Fruit fly (Drosophila melanogaster) whole organism, wandering third instar larva: ENCODE data around the gene lilli.

Experiments
- Abd-B ChIP-seq: fragments of >200 bp; optimal IDR thresholded peaks from 2 replicates; lab custom pipeline; 2017; ENCODE audit warnings: missing biosample characterization, missing genetic modification characterization
- CG32264 ChIP-seq: fragments of 200-800 bp; sonication (Bioruptor generic); optimal IDR thresholded peaks from 2 replicates; lab custom pipeline; 2016; ENCODE audit warnings: missing biosample characterization, missing genetic modification characterization
- CrebA ChIP-seq: fragments of 200-800 bp; sonication (Bioruptor generic); optimal IDR thresholded peaks from 2 replicates; lab custom pipeline; 2016; ENCODE audit warnings: missing biosample characterization, mild to moderate bottlenecking, missing genetic modification characterization, borderline replicate concordance
- Dfd ChIP-seq: fragments of >200 bp; optimal IDR thresholded peaks from 2 replicates; lab custom pipeline; 2017; ENCODE audit warnings: missing biosample characterization, missing genetic modification characterization
- Dif ChIP-seq: fragments of 200-275, 200-300 bp; sonication (Bioruptor generic); optimal IDR thresholded peaks from 2 replicates; lab custom pipeline; 2018; ENCODE audit warnings: missing biosample characterization, missing genetic modification characterization; ENCODE audit not compliant: partially characterized antibody
- GATAd ChIP-seq: sonication (Bioruptor generic); optimal IDR thresholded peaks from 2 replicates; lab custom pipeline; 2016; ENCODE audit warnings: missing biosample characterization, missing genetic modification characterization
- Hnf4 ChIP-seq: fragments of 200-800 bp; sonication (Bioruptor generic); optimal IDR thresholded peaks from 2 replicates; lab custom pipeline; 2016; ENCODE audit warnings: missing biosample characterization, mild to moderate bottlenecking, missing genetic modification characterization
- Hr78 ChIP-seq: fragments of >200 bp; optimal IDR thresholded peaks from 2 replicates; lab custom pipeline; 2017; ENCODE audit warnings: missing biosample characterization, missing genetic modification characterization
- Hr83 ChIP-seq: fragments of 200-300 bp; sonication (Bioruptor generic); optimal IDR thresholded peaks from 2 replicates; lab custom pipeline; 2016; ENCODE audit warnings: missing biosample characterization, mild to moderate bottlenecking, missing genetic modification characterization, moderate library complexity; ENCODE audit not compliant: poor library complexity, severe bottlenecking
- Jra ChIP-seq: sonication (Bioruptor generic); optimal IDR thresholded peaks from 2 replicates; lab custom pipeline; 2016; ENCODE audit warnings: missing biosample characterization, missing genetic modification characterization
- Mio ChIP-seq: sonication (Bioruptor generic); optimal IDR thresholded peaks from 2 replicates; lab custom pipeline; 2016; ENCODE audit warnings: missing biosample characterization, missing genetic modification characterization
- Rel ChIP-seq, 2 experiments: fragments of 200-800 bp; sonication (Bioruptor generic) in 1 of 2; optimal IDR thresholded peaks; 2 replicates in 1 of 2; 3 replicates in 1 of 2; lab custom pipeline; 2016 to 2019; ENCODE audit warnings: mild to moderate bottlenecking in 2 of 2, missing biosample characterization in 2 of 2, missing genetic modification characterization in 2 of 2, moderate library complexity in 1 of 2
- Vsx2 ChIP-seq: fragments of 200-300, 225-300 bp; sonication (Bioruptor generic); optimal IDR thresholded peaks from 2 replicates; lab custom pipeline; 2018; ENCODE audit warnings: missing biosample characterization, missing genetic modification characterization; ENCODE audit not compliant: partially characterized antibody
- br ChIP-seq: fragments of 200-800 bp; sonication (Bioruptor generic); optimal IDR thresholded peaks from 2 replicates; lab custom pipeline; 2016; ENCODE audit warnings: missing biosample characterization, missing genetic modification characterization
- dl ChIP-seq, 2 experiments: fragments of 175-275, 200-275 bp in 1 of 2; fragments of 200-275 bp in 1 of 2; sonication (Bioruptor generic); optimal IDR thresholded peaks; lab custom pipeline; 2018; ENCODE audit warnings: mild to moderate bottlenecking in 2 of 2, missing biosample characterization in 2 of 2, missing genetic modification characterization in 2 of 2, moderate library complexity in 2 of 2; ENCODE audit not compliant: partially characterized antibody in 2 of 2, insufficient read depth in 1 of 2
- dsf ChIP-seq: sonication (Bioruptor generic); optimal IDR thresholded peaks from 2 replicates; lab custom pipeline; 2016; ENCODE audit warnings: missing biosample characterization, missing genetic modification characterization, borderline replicate concordance
- ey ChIP-seq: fragments of 200-800 bp; sonication (Bioruptor generic); optimal IDR thresholded peaks from 2 replicates; lab custom pipeline; 2016; ENCODE audit warnings: missing biosample characterization, missing genetic modification characterization
- foxo ChIP-seq, 2 experiments: fragments of 200-800 bp; sonication (Bioruptor generic); optimal IDR thresholded peaks; 2 replicates in 1 of 2; 3 replicates in 1 of 2; lab custom pipeline; 2016 to 2017; ENCODE audit warnings: missing biosample characterization in 2 of 2, missing genetic modification characterization in 2 of 2
- fru ChIP-seq: fragments of 200-800 bp; sonication (Bioruptor generic); optimal IDR thresholded peaks from 3 replicates; lab custom pipeline; 2016; ENCODE audit warnings: missing biosample characterization, mild to moderate bottlenecking, missing genetic modification characterization
- h ChIP-seq: fragments of 200-800 bp; sonication (Bioruptor generic); optimal IDR thresholded peaks from 3 replicates; lab custom pipeline; 2016; ENCODE audit warnings: missing biosample characterization, mild to moderate bottlenecking, missing genetic modification characterization
- jim ChIP-seq: fragments of 175-275, 200-325 bp; sonication (Bioruptor generic); optimal IDR thresholded peaks from 2 replicates; lab custom pipeline; 2016; ENCODE audit warnings: missing biosample characterization, mild to moderate bottlenecking, missing genetic modification characterization
- pan ChIP-seq: fragments of >200 bp; optimal IDR thresholded peaks from 2 replicates; lab custom pipeline; 2017
- psq ChIP-seq: fragments of 200-800 bp; sonication (Bioruptor generic); optimal IDR thresholded peaks from 3 replicates; lab custom pipeline; 2017; ENCODE audit warnings: missing biosample characterization, mild to moderate bottlenecking, missing genetic modification characterization, moderate library complexity
- rgr ChIP-seq: fragments of 200-800 bp; sonication (Bioruptor generic); optimal IDR thresholded peaks from 3 replicates; lab custom pipeline; 2016; ENCODE audit warnings: missing biosample characterization, mild to moderate bottlenecking, missing genetic modification characterization
- sv ChIP-seq: fragments of 200-800 bp; sonication (Bioruptor generic); optimal IDR thresholded peaks from 3 replicates; lab custom pipeline; 2016; ENCODE audit warnings: missing biosample characterization, missing genetic modification characterization
- tai ChIP-seq: sonication (Bioruptor generic); optimal IDR thresholded peaks from 2 replicates; lab custom pipeline; 2016; ENCODE audit warnings: missing biosample characterization, missing genetic modification characterization
- usp ChIP-seq: fragments of >200 bp; optimal IDR thresholded peaks from 2 replicates; lab custom pipeline; 2017; ENCODE audit warnings: missing biosample characterization, missing genetic modification characterization
- woc ChIP-seq: sonication (Bioruptor generic); optimal IDR thresholded peaks from 2 replicates; lab custom pipeline; 2016; ENCODE audit warnings: missing biosample characterization, mild to moderate bottlenecking, missing genetic modification characterization

The lilli gene

dm6 chr2L:2861140-2861884 lies 24.4 kb upstream of the lilli start:
- TF ChIP-seq Hr83 (GFP tag; lab: Kevin White, UChicago) (peak; percentile 32), Rel (GFP tag; optimal IDR thresholded peaks at IDR 0.05; lab: Kevin White, UChicago) (no peak), Rel (tag; optimal IDR thresholded peaks at IDR 0.05; lab: Kevin White, UChicago) (no peak), psq (GFP tag; lab: Kevin White, UChicago) (no peak)
- TF ChIP-seq, all 38 proteins: peak for 1

dm6 chr2L:2861885-2862620 lies 23.7 kb upstream of the lilli start:
- peak; percentile 76 for TF ChIP-seq Dif
- TF ChIP-seq Dfd, result no peak
- TF ChIP-seq br, result no peak
- TF ChIP-seq Jra (GFP tag; lab: Kevin White, UChicago), result no peak
- TF ChIP-seq rgr (GFP tag; lab: Kevin White, UChicago), result peak; percentile 8
- no peak for TF ChIP-seq CrebA (GFP tag; lab: Kevin White, UChicago)
- peak; percentile 25 for TF ChIP-seq fru (GFP tag; lab: Kevin White, UChicago)
- peak; percentile 47 to 53 for TF ChIP-seq dl (GFP tag; optimal IDR thresholded peaks at IDR 0.05; lab: Kevin White, UChicago; ENCODE audit: insufficient read depth in 1 of 2, partially characterized antibody in 2 of 2)
- peak; percentile 1 for TF ChIP-seq h (GFP tag; lab: Kevin White, UChicago)
- TF ChIP-seq woc, result no peak
- no peak for TF ChIP-seq Rel (GFP tag; optimal IDR thresholded peaks at IDR 0.05; lab: Kevin White, UChicago)
- no peak for TF ChIP-seq Rel (tag; optimal IDR thresholded peaks at IDR 0.05; lab: Kevin White, UChicago)
- TF ChIP-seq Abd-B (GFP tag; lab: Kevin White, UChicago), result no peak
- TF ChIP-seq foxo (GFP tag; optimal IDR thresholded peaks at IDR 0.05; lab: Kevin White, UChicago), result peak in 1 of 2 experiments; percentile 2
- TF ChIP-seq Hr78 (GFP tag; lab: Kevin White, UChicago), result no peak

- TF ChIP-seq woc (no peak), usp (no peak), GATAd (GFP tag; lab: Kevin White, UChicago) (no peak), Mio (GFP tag; lab: Kevin White, UChicago) (no peak), dsf (no peak), Vsx2 (GFP tag; lab: Kevin White, UChicago) (no peak)
These were observed 23.1 kb upstream of the lilli start for dm6 chr2L:2862621-2862962.

- no peak for TF ChIP-seq tai (GFP tag; lab: Kevin White, UChicago)
- no peak for TF ChIP-seq jim (GFP tag; lab: Kevin White, UChicago)
- TF ChIP-seq Dfd, result no peak
- TF ChIP-seq sv, result no peak
- TF ChIP-seq h (GFP tag; lab: Kevin White, UChicago), result peak; percentile 18
- TF ChIP-seq ey, result no peak
- no peak for TF ChIP-seq foxo (GFP tag; optimal IDR thresholded peaks at IDR 0.05; lab: Kevin White, UChicago)
- peak; percentile 34 for TF ChIP-seq rgr (GFP tag; lab: Kevin White, UChicago)
- TF ChIP-seq Hr83 (GFP tag; lab: Kevin White, UChicago), result peak; percentile 52
- no peak for TF ChIP-seq fru (GFP tag; lab: Kevin White, UChicago)
These were observed 21.1 kb upstream of the lilli start for dm6 chr2L:2864601-2865000.

dm6 chr2L:2865560-2866309 lies 20.0 kb upstream of the lilli start:
- TF ChIP-seq Hnf4 (GFP tag; lab: Kevin White, UChicago) (peak; percentile 12), fru (GFP tag; lab: Kevin White, UChicago) (no peak), foxo (GFP tag; optimal IDR thresholded peaks at IDR 0.05; lab: Kevin White, UChicago) (no peak), Hr78 (GFP tag; lab: Kevin White, UChicago) (no peak), pan (no peak), Jra (GFP tag; lab: Kevin White, UChicago) (no peak), Rel (GFP tag; optimal IDR thresholded peaks at IDR 0.05; lab: Kevin White, UChicago) (no peak), Rel (tag; optimal IDR thresholded peaks at IDR 0.05; lab: Kevin White, UChicago) (peak; percentile 51), CG32264 (no peak)
